Worm (Caenorhabditis elegans) whole organism, L2 larva: ENCODE results near the gene fipr-10.

ENCODE experiments used
- ZK546.5 ChIP-seq: sonication (generic microtip); optimal IDR thresholded peaks from 2 replicates; lab custom pipeline; 2017; ENCODE audit warnings: missing biosample characterization, missing genetic modification characterization
- skn-1 ChIP-seq: sonication (generic microtip); optimal IDR thresholded peaks from 2 replicates; lab custom pipeline; 2017; ENCODE audit warnings: missing biosample characterization, missing genetic modification characterization
- unc-62 ChIP-seq: fragments of 150-350 bp; optimal IDR thresholded peaks from 2 replicates; lab custom pipeline; 2014; ENCODE audit warnings: missing biosample characterization, missing genetic modification reagents, missing genetic modification characterization
- ztf-4 ChIP-seq: fragments of 150-350 bp; optimal IDR thresholded peaks from 2 replicates; lab custom pipeline; 2014; ENCODE audit warnings: missing biosample characterization, missing genetic modification characterization

DNA sequence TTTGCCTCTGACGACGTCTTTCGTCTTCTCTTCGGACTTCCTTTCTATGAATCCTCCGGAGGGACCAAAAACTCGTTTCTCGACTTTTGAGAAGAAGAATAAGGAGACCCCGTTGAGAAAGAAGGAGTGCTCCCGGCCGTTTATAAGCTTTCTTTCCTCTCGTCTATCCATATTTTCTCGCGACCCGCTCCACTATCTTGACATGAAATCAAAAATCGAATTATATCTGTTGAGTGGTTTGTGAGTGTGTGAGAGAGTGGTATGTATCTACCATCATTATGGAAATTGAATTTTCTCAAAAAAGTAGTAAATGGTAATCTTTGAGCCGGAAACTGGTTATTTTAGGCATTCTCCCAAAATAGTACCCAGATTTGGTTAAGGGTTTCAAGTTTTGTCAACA is 2.8 kb upstream of the fipr-10 start:
- TF ChIP-seq ZK546.5 (tag; lab: Kevin White, UChicago), result no peak
- no peak for TF ChIP-seq unc-62 (GFP tag; lab: Kevin White, UChicago)
- no peak for TF ChIP-seq skn-1 (tag; lab: Kevin White, UChicago)
- no peak for TF ChIP-seq ztf-4 (tag; lab: Kevin White, UChicago)
